Fruit fly (Drosophila melanogaster) whole organism, embryonic: ENCODE data around the gene CG2124.

ENCODE experiments used
- CG11093 ChIP-seq: fragments of 200-800 bp; sonication (Bioruptor generic); IDR thresholded peaks from 3 replicates; pipeline ENCODE4 v1.3.6; 2022; ENCODE audit warnings: missing biosample characterization, missing genetic modification characterization
- CG12942 ChIP-seq: fragments of 200-800 bp; sonication (Bioruptor generic); optimal IDR thresholded peaks from 3 replicates; lab custom pipeline; 2016; ENCODE audit warnings: missing biosample characterization, missing genetic modification characterization
- CG14860 ChIP-seq: fragments of 200-800 bp; sonication (Bioruptor generic); IDR thresholded peaks from 3 replicates; pipeline ENCODE4 v1.3.6; 2022; ENCODE audit warnings: missing biosample characterization, missing genetic modification characterization; ENCODE audit not compliant: partially characterized antibody
- CG15011 ChIP-seq: fragments of 200-800 bp; sonication (Bioruptor generic); optimal IDR thresholded peaks from 3 replicates; lab custom pipeline; 2018; ENCODE audit warnings: missing biosample characterization, mild to moderate bottlenecking, missing genetic modification characterization
- CG18599 ChIP-seq: fragments of 200-800 bp; sonication (Bioruptor generic); optimal IDR thresholded peaks from 3 replicates; lab custom pipeline; 2017; ENCODE audit warnings: missing biosample characterization, missing genetic modification characterization, mild to moderate bottlenecking, moderate library complexity, missing genetic modification reagents
- CG18619 ChIP-seq: fragments of 200-800 bp; sonication (Bioruptor generic); optimal IDR thresholded peaks from 3 replicates; lab custom pipeline; 2017; ENCODE audit warnings: missing biosample characterization, mild to moderate bottlenecking, missing genetic modification characterization
- CG34224 ChIP-seq: fragments of 200-800 bp; sonication (Bioruptor generic); IDR thresholded peaks from 3 replicates; pipeline ENCODE4 v1.3.6; 2022; ENCODE audit warnings: missing biosample characterization, missing genetic modification characterization; ENCODE audit not compliant: partially characterized antibody
- CG3726 ChIP-seq: fragments of 200-800 bp; sonication (Bioruptor generic); IDR thresholded peaks from 3 replicates; pipeline ENCODE4, ENCODE4 v1.3.6; 2022; ENCODE audit warnings: missing biosample characterization, missing genetic modification characterization
- CG3838 ChIP-seq: fragments of 200-800 bp; sonication (Bioruptor generic); optimal IDR thresholded peaks from 3 replicates; lab custom pipeline; 2016; ENCODE audit warnings: missing biosample characterization, missing genetic modification characterization
- CG4282 ChIP-seq: fragments of 200-800 bp; sonication (Bioruptor generic); optimal IDR thresholded peaks from 2 replicates; lab custom pipeline; 2016; ENCODE audit warnings: missing biosample characterization, missing genetic modification characterization
- CG4328 ChIP-seq: fragments of 200-800 bp; sonication (Bioruptor generic); optimal IDR thresholded peaks from 3 replicates; lab custom pipeline; 2017; ENCODE audit warnings: missing biosample characterization, missing genetic modification reagents, missing genetic modification characterization
- CG4617 ChIP-seq: fragments of 200-800 bp; sonication (Bioruptor generic); optimal IDR thresholded peaks from 3 replicates; lab custom pipeline; 2016; ENCODE audit warnings: missing biosample characterization, missing genetic modification characterization, borderline replicate concordance
- CG6254 ChIP-seq: fragments of 200-800 bp; sonication (Bioruptor generic); optimal IDR thresholded peaks from 3 replicates; lab custom pipeline; 2017; ENCODE audit warnings: mild to moderate bottlenecking, missing biosample characterization, missing genetic modification reagents, missing genetic modification characterization
- CG7556 ChIP-seq: fragments of 200-800 bp; sonication (Bioruptor generic); optimal IDR thresholded peaks from 2 replicates; lab custom pipeline; 2017; ENCODE audit warnings: missing biosample characterization, mild to moderate bottlenecking, missing genetic modification characterization
- CG7987 ChIP-seq: fragments of 200-800 bp; sonication (Bioruptor generic); optimal IDR thresholded peaks from 2 replicates; lab custom pipeline; 2018; ENCODE audit warnings: missing biosample characterization, mild to moderate bottlenecking, missing genetic modification characterization, moderate library complexity
- CG8359 ChIP-seq: fragments of 200-800 bp; sonication (Bioruptor generic); optimal IDR thresholded peaks from 2 replicates; lab custom pipeline; 2017; ENCODE audit warnings: missing biosample characterization, mild to moderate bottlenecking, missing genetic modification characterization, borderline replicate concordance
- CG8924 ChIP-seq: fragments of 200-800 bp; optimal IDR thresholded peaks from 3 replicates; lab custom pipeline; 2019; ENCODE audit warnings: missing biosample characterization, mild to moderate bottlenecking, missing genetic modification characterization, moderate library complexity
- CG9817 ChIP-seq: fragments of 200-800 bp; sonication (Bioruptor generic); optimal IDR thresholded peaks from 2 replicates; lab custom pipeline; 2018; ENCODE audit warnings: missing biosample characterization, mild to moderate bottlenecking, missing genetic modification characterization, moderate library complexity
- Chrac-16 ChIP-seq: fragments of 200-800 bp; sonication (Bioruptor generic); optimal IDR thresholded peaks from 3 replicates; lab custom pipeline; 2016; ENCODE audit warnings: missing biosample characterization, missing genetic modification characterization
- Doc3 ChIP-seq: fragments of 200-800 bp; sonication (Bioruptor generic); IDR thresholded peaks from 3 replicates; pipeline ENCODE4 v1.3.6; 2022; ENCODE audit warnings: missing biosample characterization, missing genetic modification characterization; ENCODE audit not compliant: partially characterized antibody
- Fer2 ChIP-seq: fragments of 200-800 bp; sonication (Bioruptor generic); optimal IDR thresholded peaks from 2 replicates; lab custom pipeline; 2018; ENCODE audit warnings: missing biosample characterization, mild to moderate bottlenecking, missing genetic modification characterization, moderate library complexity
- MBD-R2 ChIP-seq: fragments of 200-800 bp; sonication (Bioruptor generic); IDR thresholded peaks from 2 replicates; pipeline ENCODE4 v1.3.6; 2022; ENCODE audit warnings: missing biosample characterization, missing genetic modification characterization
- NK7.1 ChIP-seq: fragments of 200-800 bp; sonication (Bioruptor generic); optimal IDR thresholded peaks from 3 replicates; lab custom pipeline; 2016; ENCODE audit warnings: missing biosample characterization, missing genetic modification characterization
- Rfx ChIP-seq: fragments of 200-800 bp; sonication (Bioruptor generic); IDR thresholded peaks from 2 replicates; pipeline ENCODE4 v1.3.6; 2022; ENCODE audit warnings: missing biosample characterization, missing genetic modification characterization
- TFAM ChIP-seq: fragments of 200-800 bp; sonication (Bioruptor generic); optimal IDR thresholded peaks from 2 replicates; lab custom pipeline; 2017; ENCODE audit warnings: missing biosample characterization, missing genetic modification characterization, inconsistent platforms
- ara ChIP-seq: fragments of 200-800 bp; sonication (Bioruptor generic); IDR thresholded peaks from 2 replicates; pipeline ENCODE4 v1.3.6; 2022; ENCODE audit warnings: missing biosample characterization, missing genetic modification characterization
- br ChIP-seq: fragments of >200 bp; optimal IDR thresholded peaks from 2 replicates; lab custom pipeline; 2017
- cato ChIP-seq: fragments of 200-800 bp; sonication (Bioruptor generic); optimal IDR thresholded peaks from 2 replicates; lab custom pipeline; 2016; ENCODE audit warnings: missing biosample characterization, missing genetic modification characterization, borderline replicate concordance
- chif ChIP-seq, 2 experiments: fragments of 200-800 bp; sonication (Bioruptor generic); optimal IDR thresholded peaks; 3 replicates each; lab custom pipeline; 2016; ENCODE audit warnings: missing biosample characterization in 2 of 2, missing genetic modification characterization in 2 of 2
- chinmo ChIP-seq: fragments of 200-800 bp; sonication (Bioruptor generic); IDR thresholded peaks from 4 replicates; pipeline ENCODE4 v1.3.6; 2022; ENCODE audit warnings: missing biosample characterization, missing genetic modification characterization; ENCODE audit not compliant: partially characterized antibody
- da ChIP-seq: fragments of 200-800 bp; sonication (Bioruptor generic); optimal IDR thresholded peaks from 2 replicates; lab custom pipeline; 2016; ENCODE audit warnings: missing biosample characterization, missing genetic modification characterization
- dimm ChIP-seq: fragments of 200-800 bp; sonication (Bioruptor generic); IDR thresholded peaks from 2 replicates; pipeline ENCODE4 v1.3.6; 2022; ENCODE audit warnings: missing biosample characterization, missing genetic modification characterization
- esg ChIP-seq: fragments of 200-800 bp; sonication (Bioruptor generic); conservative IDR thresholded peaks from 2 replicates; pipeline ENCODE4 v1.3.6; 2022; ENCODE audit warnings: missing biosample characterization, missing genetic modification characterization
- fd102C ChIP-seq: fragments of 200-800 bp; sonication (Bioruptor generic); optimal IDR thresholded peaks from 2 replicates; lab custom pipeline; 2018; ENCODE audit warnings: missing biosample characterization, mild to moderate bottlenecking, missing genetic modification characterization, moderate library complexity
- gem ChIP-seq: fragments of 200-800 bp; sonication (Bioruptor generic); optimal IDR thresholded peaks from 2 replicates; lab custom pipeline; 2019; ENCODE audit warnings: missing biosample characterization, mild to moderate bottlenecking, missing genetic modification characterization, moderate library complexity
- ham ChIP-seq: fragments of 200-800 bp; sonication (Bioruptor generic); IDR thresholded peaks from 2 replicates; pipeline ENCODE4 v1.3.6; 2022; ENCODE audit warnings: missing biosample characterization, missing genetic modification characterization
- lmd ChIP-seq: fragments of 200-800 bp; sonication (Bioruptor generic); IDR thresholded peaks from 2 replicates; pipeline ENCODE4 v1.3.6; 2022; ENCODE audit warnings: missing biosample characterization, missing genetic modification characterization
- mam ChIP-seq: fragments of 200-800 bp; sonication (Bioruptor generic); optimal IDR thresholded peaks from 3 replicates; lab custom pipeline; 2016; ENCODE audit warnings: missing biosample characterization, missing genetic modification characterization
- otp ChIP-seq: fragments of 200-800 bp; sonication (Bioruptor generic); IDR thresholded peaks from 3 replicates; pipeline ENCODE4, ENCODE4 v1.3.6; 2022; ENCODE audit warnings: missing biosample characterization, missing genetic modification characterization
- pan ChIP-seq, 4 experiments: fragments of >200 bp in 3 of 4; fragments of 200-800 bp in 1 of 4; sonication (Bioruptor generic) in 1 of 4; optimal IDR thresholded peaks in 3 of 4; IDR thresholded peaks in 1 of 4; 2 replicates each; pipeline versions ENCODE4 v1.3.6 to Lab custom; 2017 to 2022; ENCODE audit warnings: missing biosample characterization in 2 of 4, missing genetic modification characterization in 2 of 4, mixed read lengths in 1 of 4
- ranshi ChIP-seq: fragments of 200-800 bp; sonication (Bioruptor generic); IDR thresholded peaks from 2 replicates; pipeline ENCODE4 v1.3.6; 2022; ENCODE audit warnings: missing biosample characterization, missing genetic modification characterization
- salm ChIP-seq: fragments of 200-800 bp; sonication (Bioruptor generic); optimal IDR thresholded peaks from 2 replicates; lab custom pipeline; 2018; ENCODE audit warnings: missing biosample characterization, mild to moderate bottlenecking, missing genetic modification characterization
- sens ChIP-seq: fragments of 200-800 bp; sonication (Bioruptor generic); peaks from one replicate; lab custom pipeline; 2016; ENCODE audit warnings: missing biosample characterization, missing genetic modification characterization
- so ChIP-seq: fragments of 200-800 bp; sonication (Bioruptor generic); IDR thresholded peaks from 3 replicates; pipeline ENCODE4 v1.3.6; 2022; ENCODE audit warnings: missing biosample characterization, missing genetic modification characterization
- sob ChIP-seq: fragments of 200-800 bp; sonication (Bioruptor generic); IDR thresholded peaks from 2 replicates; pipeline ENCODE4 v1.3.6; 2022; ENCODE audit warnings: missing biosample characterization, missing genetic modification characterization
- stc ChIP-seq: fragments of 200-800 bp; sonication (Bioruptor generic); IDR thresholded peaks from 2 replicates; pipeline ENCODE4 v1.3.6; 2022; ENCODE audit warnings: missing biosample characterization, missing genetic modification characterization
- tgo ChIP-seq: fragments of 200-800 bp; sonication (Bioruptor generic); IDR thresholded peaks from 3 replicates; pipeline ENCODE4 v1.3.6; 2022; ENCODE audit warnings: missing biosample characterization, missing genetic modification characterization
- toy ChIP-seq: fragments of 200-800 bp; sonication (Bioruptor generic); IDR thresholded peaks from 2 replicates; pipeline ENCODE4 v1.3.6; 2022; ENCODE audit warnings: missing biosample characterization, missing genetic modification characterization
- tup ChIP-seq: fragments of 200-800 bp; sonication (Bioruptor generic); optimal IDR thresholded peaks from 2 replicates; lab custom pipeline; 2016; ENCODE audit warnings: missing biosample characterization, mild to moderate bottlenecking, missing genetic modification characterization, moderate library complexity
- z ChIP-seq: fragments of 200-800 bp; sonication (Bioruptor generic); IDR thresholded peaks from 3 replicates; pipeline ENCODE4 v1.3.6; 2022; ENCODE audit warnings: missing biosample characterization, missing genetic modification characterization
- zf30C ChIP-seq: fragments of 200-800 bp; sonication (Bioruptor generic); optimal IDR thresholded peaks from 3 replicates; lab custom pipeline; 2018; ENCODE audit warnings: missing biosample characterization, mild to moderate bottlenecking, missing genetic modification characterization

Gene CG2124

dm6 chrX:10582064-10582463 lies 13.9 kb upstream of the CG2124 start (continued):
- TF ChIP-seq sob (GFP tag; lab: Robert Waterston, UW) (no peak), z (GFP tag; lab: Robert Waterston, UW) (no peak), CG8359 (peak; percentile 59), CG34224 (no peak), CG12942 (GFP tag; lab: Kevin White, UChicago) (no peak), stc (GFP tag; lab: Robert Waterston, UW) (no peak), so (GFP tag; lab: Robert Waterston, UW) (no peak), CG3838 (no peak), NK7.1 (GFP tag; lab: Kevin White, UChicago) (no peak), sens (GFP tag; lab: Kevin White, UChicago) (peak; percentile 87), esg (no peak), chif (GFP tag; optimal IDR thresholded peaks at IDR 0.05; lab: Kevin White, UChicago) (peak in 1 of 2 experiments; percentile 21), otp (GFP tag; lab: Robert Waterston, UW) (0 out of 3 replicates have a peak, but pooled peaks have one; percentile 21), Doc3 (GFP tag; lab: Robert Waterston, UW) (no peak), Rfx (GFP tag; lab: Robert Waterston, UW) (no peak), CG18599 (peak; percentile 47), TFAM (GFP tag; lab: Kevin White, UChicago) (no peak), Chrac-16 (GFP tag; lab: Kevin White, UChicago) (no peak), chinmo (GFP tag; lab: Robert Waterston, UW) (no peak), CG7556 (GFP tag; lab: Kevin White, UChicago) (peak; percentile 13), CG3726 (GFP tag; lab: Robert Waterston, UW) (no peak), CG9817 (no peak), br (lab: Kevin White, UChicago) (no peak), CG7987 (GFP tag; lab: Kevin White, UChicago) (peak; percentile 17), cato (GFP tag; lab: Kevin White, UChicago) (no peak), da (GFP tag; lab: Kevin White, UChicago) (no peak), zf30C (GFP tag; lab: Kevin White, UChicago) (no peak), Fer2 (tag; lab: Kevin White, UChicago) (no peak), CG18619 (GFP tag; lab: Kevin White, UChicago) (peak; percentile 40), CG4617 (GFP tag; lab: Kevin White, UChicago) (no peak), pan (optimal IDR thresholded peaks at IDR 0.05; lab: Kevin White, UChicago) (no peak), pan (GFP tag; optimal IDR thresholded peaks at IDR 0.05 in 1 of 2, IDR thresholded peaks at IDR 0.05 in 1 of 2) (no peak), ara (GFP tag; lab: Robert Waterston, UW) (no peak), toy (GFP tag; lab: Robert Waterston, UW) (no peak), CG11093 (GFP tag; lab: Robert Waterston, UW) (no peak), CG15011 (GFP tag; lab: Kevin White, UChicago) (peak; percentile 21), CG6254 (GFP tag; lab: Kevin White, UChicago) (peak; percentile 50), gem (tag; lab: Kevin White, UChicago) (peak; percentile 56), MBD-R2 (GFP tag; lab: Robert Waterston, UW) (no peak), salm (no peak), tgo (no peak), CG8924 (tag; lab: Kevin White, UChicago) (peak; percentile 4), fd102C (peak; percentile 84), dimm (no peak), lmd (GFP tag; lab: Robert Waterston, UW) (no peak), ham (no peak), CG4328 (GFP tag; lab: Kevin White, UChicago) (peak; percentile 31), mam (GFP tag; lab: Kevin White, UChicago) (no peak), CG14860 (GFP tag; lab: Robert Waterston, UW) (no peak), tup (GFP tag; lab: Kevin White, UChicago) (no peak), ranshi (GFP tag; lab: Robert Waterston, UW) (no peak), CG4282 (GFP tag; lab: Kevin White, UChicago) (no peak)
